Worm (Caenorhabditis elegans): ENCODE data around the gene aexr-1.

DNA sequence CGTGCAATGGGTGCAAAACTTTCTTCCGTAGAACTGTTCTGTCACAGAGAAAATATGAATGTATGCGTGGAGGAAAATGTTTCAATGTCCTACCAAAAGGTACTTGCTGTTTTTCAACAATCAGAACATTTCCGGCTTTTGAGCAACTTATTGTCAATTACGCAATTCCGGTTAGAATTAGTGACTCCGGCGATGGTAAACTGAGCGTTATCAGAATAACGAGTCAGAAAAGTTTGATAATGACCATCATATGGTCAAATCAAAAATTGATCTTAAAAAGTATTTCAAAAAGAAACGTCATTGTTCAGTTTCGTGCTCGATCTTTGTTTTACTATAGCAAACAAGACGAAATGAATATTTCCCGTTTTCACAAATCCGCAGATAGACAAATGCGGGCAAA is 21.7 kb upstream of the aexr-1 start:
- TF ChIP-seq nhr-67 (tag; optimal IDR thresholded peaks at IDR 0.05), result no peak
- TF ChIP-seq aly-2 (tag; optimal IDR thresholded peaks at IDR 0.05), result no peak
- no peak for TF ChIP-seq nfya-1 (tag; optimal IDR thresholded peaks at IDR 0.05; ENCODE audit: insufficient read depth)
- no peak for TF ChIP-seq sea-2 (GFP tag; optimal IDR thresholded peaks at IDR 0.05)
- no peak for TF ChIP-seq fkh-10 (GFP tag; optimal IDR thresholded peaks at IDR 0.05)
- no peak for TF ChIP-seq ceh-82 (tag; optimal IDR thresholded peaks at IDR 0.05)
- TF ChIP-seq unc-39 (tag; optimal IDR thresholded peaks at IDR 0.05), result no peak
- TF ChIP-seq zag-1 (tag; optimal IDR thresholded peaks at IDR 0.05), result no peak
- no peak for TF ChIP-seq mdl-1 (tag; optimal IDR thresholded peaks at IDR 0.05)
- TF ChIP-seq lin-15B (tag; optimal IDR thresholded peaks at IDR 0.05), result no peak
- no peak for TF ChIP-seq nhr-25 (tag; optimal IDR thresholded peaks at IDR 0.05)
- no peak for TF ChIP-seq nhr-76 (tag; optimal IDR thresholded peaks at IDR 0.05)
- no peak for TF ChIP-seq ama-1 (optimal IDR thresholded peaks at IDR 0.05)
